Worm (Caenorhabditis elegans): ENCODE measurements around the gene D2062.4.

- TF ChIP-seq unc-39 (tag; optimal IDR thresholded peaks at IDR 0.05), result no peak
- TF ChIP-seq nhr-2 (tag; optimal IDR thresholded peaks at IDR 0.05), result no peak
- TF ChIP-seq lsy-2 (tag; optimal IDR thresholded peaks at IDR 0.05), result no peak
- no peak for TF ChIP-seq hlh-1 (tag; optimal IDR thresholded peaks at IDR 0.05)
- no peak for TF ChIP-seq ceh-39 (tag; optimal IDR thresholded peaks at IDR 0.05)
- TF ChIP-seq unc-62 (GFP tag; optimal IDR thresholded peaks at IDR 0.05), result no peak
- TF ChIP-seq pha-4 (tag; optimal IDR thresholded peaks at IDR 0.05), result no peak
- no peak for TF ChIP-seq M03D4.4 (tag; optimal IDR thresholded peaks at IDR 0.05)
- no peak for TF ChIP-seq cnd-1 (tag; optimal IDR thresholded peaks at IDR 0.05)
- TF ChIP-seq ztf-11 (tag; optimal IDR thresholded peaks at IDR 0.05), result no peak
- TF ChIP-seq elt-3 (tag; optimal IDR thresholded peaks at IDR 0.05), result no peak
- TF ChIP-seq tbx-8 (GFP tag; optimal IDR thresholded peaks at IDR 0.05), result no peak
- TF ChIP-seq mep-1 (tag; optimal IDR thresholded peaks at IDR 0.05), result no peak
- TF ChIP-seq ces-1 (GFP tag; optimal IDR thresholded peaks at IDR 0.05), result no peak
Observed at ce11 chrII:2649539-2649938, 26.3 kb downstream of the D2062.4 start, which contains the start of the genes F22E5.13 and F22E5.6.
